Worm (Caenorhabditis elegans) whole organism, L3 larva: Measurements from ENCODE around the gene Y44A6D.1.

Experiments
- R02D3.7 ChIP-seq: fragments of 150-350 bp; optimal IDR thresholded peaks from 2 replicates; lab custom pipeline; 2014; ENCODE audit warnings: missing biosample characterization, missing genetic modification characterization
- ZK546.5 ChIP-seq: sonication (generic microtip); optimal IDR thresholded peaks from 2 replicates; lab custom pipeline; 2017; ENCODE audit warnings: missing biosample characterization, missing genetic modification characterization
- aly-2 ChIP-seq: fragments of 150-350 bp; optimal IDR thresholded peaks from 2 replicates; lab custom pipeline; 2014; ENCODE audit warnings: missing biosample characterization, missing genetic modification characterization
- ama-1 ChIP-seq: fragments of 150-350 bp; optimal IDR thresholded peaks from 2 replicates; lab custom pipeline; 2018
- ceh-16 ChIP-seq: sonication (generic microtip); optimal IDR thresholded peaks from 2 replicates; lab custom pipeline; 2017; ENCODE audit warnings: missing biosample characterization, missing genetic modification characterization
- ceh-28 ChIP-seq: fragments of 150-350 bp; optimal IDR thresholded peaks from 2 replicates; lab custom pipeline; 2014; ENCODE audit warnings: missing biosample characterization, missing genetic modification reagents, missing genetic modification characterization
- ceh-82 ChIP-seq: fragments of 150-350 bp; optimal IDR thresholded peaks from 2 replicates; lab custom pipeline; 2014; ENCODE audit warnings: missing biosample characterization, missing genetic modification characterization
- ceh-9 ChIP-seq: sonication (generic microtip); optimal IDR thresholded peaks from 2 replicates; lab custom pipeline; 2018; ENCODE audit warnings: missing biosample characterization, missing genetic modification characterization
- daf-12 ChIP-seq: fragments of 150-350 bp; optimal IDR thresholded peaks from 2 replicates; lab custom pipeline; 2014; ENCODE audit warnings: missing biosample characterization, missing genetic modification reagents, missing genetic modification characterization
- egl-27 ChIP-seq: sonication (generic microtip); optimal IDR thresholded peaks from 4 replicates; lab custom pipeline; 2017; ENCODE audit warnings: missing biosample characterization, missing genetic modification reagents, missing genetic modification characterization
- egl-5 ChIP-seq: fragments of 150-350 bp; optimal IDR thresholded peaks from 2 replicates; lab custom pipeline; 2017; ENCODE audit warnings: missing biosample characterization, missing genetic modification reagents, missing genetic modification characterization, inconsistent platforms
- elt-2 ChIP-seq: sonication (generic microtip); optimal IDR thresholded peaks from 2 replicates; lab custom pipeline; 2016; ENCODE audit warnings: missing genetic modification reagents, mild to moderate bottlenecking, missing genetic modification characterization, missing compliant biosample characterization
- eor-1 ChIP-seq, 2 experiments: fragments of 150-350 bp; optimal IDR thresholded peaks; 2 replicates each; lab custom pipeline; 2014 to 2018; ENCODE audit warnings: missing biosample characterization in 2 of 2, missing genetic modification characterization in 2 of 2
- fkh-10 ChIP-seq: sonication (generic microtip); optimal IDR thresholded peaks from 2 replicates; lab custom pipeline; 2017; ENCODE audit warnings: missing biosample characterization, missing genetic modification reagents, missing genetic modification characterization
- hmg-11 ChIP-seq: sonication (generic microtip); optimal IDR thresholded peaks from 2 replicates; lab custom pipeline; 2016; ENCODE audit warnings: missing genetic modification characterization, missing compliant biosample characterization
- jun-1 ChIP-seq: fragments of 150-350 bp; optimal IDR thresholded peaks from 2 replicates; lab custom pipeline; 2014; ENCODE audit warnings: missing biosample characterization, missing genetic modification reagents, missing genetic modification characterization
- lin-15B ChIP-seq: fragments of 150-350 bp; optimal IDR thresholded peaks from 2 replicates; lab custom pipeline; 2014; ENCODE audit warnings: missing biosample characterization, missing genetic modification characterization
- lin-39 ChIP-seq: fragments of 150-350 bp; optimal IDR thresholded peaks from 2 replicates; lab custom pipeline; 2018; ENCODE audit warnings: missing biosample characterization, missing genetic modification reagents, missing genetic modification characterization
- lsy-12 ChIP-seq: sonication (generic microtip); optimal IDR thresholded peaks from 2 replicates; lab custom pipeline; 2016; ENCODE audit warnings: mild to moderate bottlenecking, missing genetic modification characterization, missing compliant biosample characterization
- mdl-1 ChIP-seq: fragments of 150-350 bp; optimal IDR thresholded peaks from 2 replicates; lab custom pipeline; 2014; ENCODE audit warnings: missing biosample characterization, missing genetic modification characterization
- mml-1 ChIP-seq: fragments of 150-350 bp; sonication (generic microtip); optimal IDR thresholded peaks from 3 replicates; lab custom pipeline; 2014; ENCODE audit warnings: missing biosample characterization, missing genetic modification characterization
- nfya-1 ChIP-seq: sonication (generic microtip); optimal IDR thresholded peaks from 2 replicates; lab custom pipeline; 2017; ENCODE audit warnings: missing genetic modification characterization, mild to moderate bottlenecking, missing compliant biosample characterization, antibody characterized with exemption, moderate library complexity; ENCODE audit not compliant: insufficient read depth
- nhr-12 ChIP-seq: fragments of 150-350 bp; optimal IDR thresholded peaks from 2 replicates; lab custom pipeline; 2014; ENCODE audit warnings: missing biosample characterization, missing genetic modification characterization
- nhr-23 ChIP-seq: fragments of 150-350 bp; optimal IDR thresholded peaks from 2 replicates; lab custom pipeline; 2014; ENCODE audit warnings: missing biosample characterization, missing genetic modification reagents, missing genetic modification characterization
- nhr-237 ChIP-seq: fragments of 150-350 bp; optimal IDR thresholded peaks from 2 replicates; lab custom pipeline; 2014; ENCODE audit warnings: missing biosample characterization, missing genetic modification characterization
- nhr-28 ChIP-seq: fragments of 150-350 bp; optimal IDR thresholded peaks from 2 replicates; lab custom pipeline; 2014; ENCODE audit warnings: missing biosample characterization, missing genetic modification characterization
- nhr-43 ChIP-seq: sonication (generic microtip); optimal IDR thresholded peaks from 2 replicates; lab custom pipeline; 2016; ENCODE audit warnings: mild to moderate bottlenecking, missing genetic modification characterization, missing compliant biosample characterization; ENCODE audit not compliant: poor library complexity, severe bottlenecking
- nhr-67 ChIP-seq: fragments of 150-350 bp; optimal IDR thresholded peaks from 2 replicates; lab custom pipeline; 2014; ENCODE audit warnings: missing biosample characterization, missing genetic modification characterization
- nhr-76 ChIP-seq: fragments of 150-350 bp; sonication (generic microtip); optimal IDR thresholded peaks from 5 replicates; lab custom pipeline; 2014; ENCODE audit warnings: missing biosample characterization, missing genetic modification characterization
- nhr-77 ChIP-seq: fragments of 150-350 bp; optimal IDR thresholded peaks from 2 replicates; lab custom pipeline; 2014; ENCODE audit warnings: missing biosample characterization, missing genetic modification characterization
- pqm-1 ChIP-seq: fragments of 150-350 bp; optimal IDR thresholded peaks from 2 replicates; lab custom pipeline; 2017; ENCODE audit warnings: missing biosample characterization, missing genetic modification characterization, inconsistent platforms
- sea-2 ChIP-seq: fragments of 150-350 bp; sonication (generic microtip); optimal IDR thresholded peaks from 4 replicates; lab custom pipeline; 2014; ENCODE audit warnings: missing biosample characterization, missing genetic modification reagents, missing genetic modification characterization
- skn-1 ChIP-seq: fragments of 150-350 bp; optimal IDR thresholded peaks from 2 replicates; lab custom pipeline; 2014; ENCODE audit warnings: missing biosample characterization, missing genetic modification characterization
- snpc-4 ChIP-seq: fragments of 150-350 bp; optimal IDR thresholded peaks from 2 replicates; lab custom pipeline; 2014; ENCODE audit warnings: missing biosample characterization, missing genetic modification characterization
- unc-39 ChIP-seq: sonication (generic microtip); optimal IDR thresholded peaks from 4 replicates; lab custom pipeline; 2017; ENCODE audit warnings: missing biosample characterization, missing genetic modification characterization
- unc-62 ChIP-seq: fragments of 150-350 bp; sonication (generic microtip); optimal IDR thresholded peaks from 4 replicates; lab custom pipeline; 2014; ENCODE audit warnings: missing biosample characterization, missing genetic modification reagents, missing genetic modification characterization
- ztf-11 ChIP-seq: fragments of 150-350 bp; optimal IDR thresholded peaks from 2 replicates; lab custom pipeline; 2014; ENCODE audit warnings: missing biosample characterization, missing genetic modification characterization
- ztf-4 ChIP-seq: fragments of 150-350 bp; optimal IDR thresholded peaks from 2 replicates; lab custom pipeline; 2014; ENCODE audit warnings: missing biosample characterization, missing genetic modification characterization

Gene Y44A6D.1

ce11 chrV:20761758-20762157 lies 28.1 kb downstream of the Y44A6D.1 start:
- TF ChIP-seq egl-5 (tag; lab: Kevin White, UChicago) = no peak
- no peak for TF ChIP-seq sea-2 (GFP tag; lab: Kevin White, UChicago)
- no peak for TF ChIP-seq lsy-12 (tag; lab: Kevin White, UChicago)
- no peak for TF ChIP-seq nhr-23 (tag; lab: Kevin White, UChicago)
- TF ChIP-seq ceh-82 (tag; lab: Kevin White, UChicago) = no peak
- TF ChIP-seq nhr-43 (tag; lab: Kevin White, UChicago) = no peak
- no peak for TF ChIP-seq nhr-12 (tag; lab: Kevin White, UChicago)
- TF ChIP-seq mdl-1 = no peak
- no peak for TF ChIP-seq ceh-16
- no peak for TF ChIP-seq nhr-77
- TF ChIP-seq egl-27 (tag; lab: Kevin White, UChicago) = no peak
- TF ChIP-seq unc-39 (tag; lab: Kevin White, UChicago) = no peak
- no peak for TF ChIP-seq nhr-67 (tag; lab: Kevin White, UChicago)
- no peak for TF ChIP-seq unc-62
- no peak for TF ChIP-seq daf-12 (tag; lab: Kevin White, UChicago)
- no peak for TF ChIP-seq jun-1 (tag; lab: Kevin White, UChicago)
- TF ChIP-seq, all 47 proteins: peak for 0

- TF ChIP-seq nhr-28 (tag; lab: Kevin White, UChicago) = no peak
- no peak for TF ChIP-seq R02D3.7
- no peak for TF ChIP-seq ama-1 (lab: Kevin White, UChicago)
- TF ChIP-seq ceh-16 = no peak
- no peak for TF ChIP-seq aly-2 (tag; lab: Kevin White, UChicago)
- TF ChIP-seq ceh-82 (tag; lab: Kevin White, UChicago) = no peak
- TF ChIP-seq unc-62 = no peak
- no peak for TF ChIP-seq lin-39 (tag; lab: Kevin White, UChicago)
- no peak for TF ChIP-seq eor-1 (tag; optimal IDR thresholded peaks at IDR 0.05; lab: Kevin White, UChicago)
- TF ChIP-seq snpc-4 (tag; lab: Kevin White, UChicago) = no peak
- TF ChIP-seq egl-27 (tag; lab: Kevin White, UChicago) = no peak
- TF ChIP-seq ztf-11 (tag; lab: Kevin White, UChicago) = no peak
- no peak for TF ChIP-seq hmg-11
- no peak for TF ChIP-seq lin-15B (tag; lab: Kevin White, UChicago)
- no peak for TF ChIP-seq pqm-1 (tag; lab: Kevin White, UChicago)
- no peak for TF ChIP-seq sea-2 (GFP tag; lab: Kevin White, UChicago)
- no peak for TF ChIP-seq fkh-10 (GFP tag; lab: Kevin White, UChicago)
- TF ChIP-seq ZK546.5 (tag; lab: Kevin White, UChicago) = no peak
- no peak for TF ChIP-seq nhr-237
These were observed 31.7 kb downstream of the Y44A6D.1 start for ce11 chrV:20758106-20758505.

- TF ChIP-seq skn-1 = no peak
- no peak for TF ChIP-seq nhr-12 (tag; lab: Kevin White, UChicago)
- TF ChIP-seq nhr-28 (tag; lab: Kevin White, UChicago) = no peak
- TF ChIP-seq nhr-23 (tag; lab: Kevin White, UChicago) = no peak
- TF ChIP-seq ceh-9 (tag; lab: Kevin White, UChicago) = no peak
- TF ChIP-seq jun-1 (tag; lab: Kevin White, UChicago) = no peak
- TF ChIP-seq ceh-28 (tag; lab: Kevin White, UChicago) = no peak
- TF ChIP-seq ztf-4 (tag; lab: Kevin White, UChicago) = no peak
- TF ChIP-seq lin-39 (tag; lab: Kevin White, UChicago) = no peak
- TF ChIP-seq ceh-82 (tag; lab: Kevin White, UChicago) = no peak
- no peak for TF ChIP-seq nhr-76
- no peak for TF ChIP-seq mml-1 (tag; lab: Kevin White, UChicago)
- TF ChIP-seq snpc-4 (tag; lab: Kevin White, UChicago) = no peak
- no peak for TF ChIP-seq nfya-1
- TF ChIP-seq unc-62 = no peak
- TF ChIP-seq ceh-16 = no peak
- no peak for TF ChIP-seq elt-2 (tag; lab: Kevin White, UChicago)
- TF ChIP-seq nhr-43 (tag; lab: Kevin White, UChicago) = no peak
- TF ChIP-seq pqm-1 (tag; lab: Kevin White, UChicago) = no peak
These were observed 32.6 kb downstream of the Y44A6D.1 start for ce11 chrV:20757255-20757654.
